Fruit fly (Drosophila melanogaster) whole organism, wandering third instar larva: ENCODE measurements around the gene CG13760.
A peak's percentile ranks its signal among the peaks of the same experiment; 100 is the strongest.

Source experiments
- Abd-B ChIP-seq: fragments of >200 bp; optimal IDR thresholded peaks from 2 replicates; lab custom pipeline; 2017; ENCODE audit warnings: missing biosample characterization, missing genetic modification characterization
- CG32264 ChIP-seq: fragments of 200-800 bp; sonication (Bioruptor generic); optimal IDR thresholded peaks from 2 replicates; lab custom pipeline; 2016; ENCODE audit warnings: missing biosample characterization, missing genetic modification characterization
- CG9705 ChIP-seq: fragments of 200-800 bp; sonication (Bioruptor generic); optimal IDR thresholded peaks from 2 replicates; lab custom pipeline; 2018; ENCODE audit warnings: missing biosample characterization, mild to moderate bottlenecking, missing genetic modification characterization
- CrebA ChIP-seq: fragments of 200-800 bp; sonication (Bioruptor generic); optimal IDR thresholded peaks from 2 replicates; lab custom pipeline; 2016; ENCODE audit warnings: missing biosample characterization, mild to moderate bottlenecking, missing genetic modification characterization, borderline replicate concordance
- Dfd ChIP-seq: fragments of >200 bp; optimal IDR thresholded peaks from 2 replicates; lab custom pipeline; 2017; ENCODE audit warnings: missing biosample characterization, missing genetic modification characterization
- Dif ChIP-seq: fragments of 200-275, 200-300 bp; sonication (Bioruptor generic); optimal IDR thresholded peaks from 2 replicates; lab custom pipeline; 2018; ENCODE audit warnings: missing biosample characterization, missing genetic modification characterization; ENCODE audit not compliant: partially characterized antibody
- HLH106 ChIP-seq: fragments of 200-800 bp; optimal IDR thresholded peaks from 3 replicates; lab custom pipeline; 2019; ENCODE audit warnings: missing biosample characterization, mild to moderate bottlenecking, missing genetic modification characterization, moderate library complexity
- Hnf4 ChIP-seq: fragments of 200-800 bp; sonication (Bioruptor generic); optimal IDR thresholded peaks from 2 replicates; lab custom pipeline; 2016; ENCODE audit warnings: missing biosample characterization, mild to moderate bottlenecking, missing genetic modification characterization
- Hr78 ChIP-seq: fragments of >200 bp; optimal IDR thresholded peaks from 2 replicates; lab custom pipeline; 2017; ENCODE audit warnings: missing biosample characterization, missing genetic modification characterization
- Hr83 ChIP-seq: fragments of 200-300 bp; sonication (Bioruptor generic); optimal IDR thresholded peaks from 2 replicates; lab custom pipeline; 2016; ENCODE audit warnings: missing biosample characterization, mild to moderate bottlenecking, missing genetic modification characterization, moderate library complexity; ENCODE audit not compliant: poor library complexity, severe bottlenecking
- Jra ChIP-seq: sonication (Bioruptor generic); optimal IDR thresholded peaks from 2 replicates; lab custom pipeline; 2016; ENCODE audit warnings: missing biosample characterization, missing genetic modification characterization
- Mio ChIP-seq: sonication (Bioruptor generic); optimal IDR thresholded peaks from 2 replicates; lab custom pipeline; 2016; ENCODE audit warnings: missing biosample characterization, missing genetic modification characterization
- Myc ChIP-seq: fragments of >200 bp; optimal IDR thresholded peaks from 2 replicates; lab custom pipeline; 2017
- N ChIP-seq: fragments of >200 bp; optimal IDR thresholded peaks from 2 replicates; lab custom pipeline; 2018; ENCODE audit warnings: missing biosample characterization, missing external identifiers, missing genetic modification characterization
- OdsH ChIP-seq: fragments of 200-800 bp; sonication (Bioruptor generic); optimal IDR thresholded peaks from 2 replicates; lab custom pipeline; 2016; ENCODE audit warnings: missing biosample characterization, mild to moderate bottlenecking, missing genetic modification characterization
- Rel ChIP-seq, 2 experiments: fragments of 200-800 bp; sonication (Bioruptor generic) in 1 of 2; optimal IDR thresholded peaks; 2 replicates in 1 of 2; 3 replicates in 1 of 2; lab custom pipeline; 2016 to 2019; ENCODE audit warnings: mild to moderate bottlenecking in 2 of 2, missing biosample characterization in 2 of 2, missing genetic modification characterization in 2 of 2, moderate library complexity in 1 of 2
- Sp1 ChIP-seq: fragments of 200-800 bp; sonication (Bioruptor generic); optimal IDR thresholded peaks from 3 replicates; lab custom pipeline; 2019; ENCODE audit warnings: missing biosample characterization, mild to moderate bottlenecking, missing genetic modification characterization, moderate library complexity
- Vsx2 ChIP-seq: fragments of 200-300, 225-300 bp; sonication (Bioruptor generic); optimal IDR thresholded peaks from 2 replicates; lab custom pipeline; 2018; ENCODE audit warnings: missing biosample characterization, missing genetic modification characterization; ENCODE audit not compliant: partially characterized antibody
- br ChIP-seq: fragments of 200-800 bp; sonication (Bioruptor generic); optimal IDR thresholded peaks from 2 replicates; lab custom pipeline; 2016; ENCODE audit warnings: missing biosample characterization, missing genetic modification characterization
- brk ChIP-seq: fragments of 200-800 bp; sonication (Bioruptor generic); optimal IDR thresholded peaks from 2 replicates; lab custom pipeline; 2016; ENCODE audit warnings: missing biosample characterization, mild to moderate bottlenecking, missing genetic modification characterization
- dl ChIP-seq, 2 experiments: fragments of 175-275, 200-275 bp in 1 of 2; fragments of 200-275 bp in 1 of 2; sonication (Bioruptor generic); optimal IDR thresholded peaks; lab custom pipeline; 2018; ENCODE audit warnings: mild to moderate bottlenecking in 2 of 2, missing biosample characterization in 2 of 2, missing genetic modification characterization in 2 of 2, moderate library complexity in 2 of 2; ENCODE audit not compliant: partially characterized antibody in 2 of 2, insufficient read depth in 1 of 2
- dmrt93B ChIP-seq: fragments of 200-800 bp; sonication (Bioruptor generic); optimal IDR thresholded peaks from 2 replicates; lab custom pipeline; 2018; ENCODE audit warnings: missing biosample characterization, mild to moderate bottlenecking, missing genetic modification characterization
- dsf ChIP-seq: sonication (Bioruptor generic); optimal IDR thresholded peaks from 2 replicates; lab custom pipeline; 2016; ENCODE audit warnings: missing biosample characterization, missing genetic modification characterization, borderline replicate concordance
- ey ChIP-seq: fragments of 200-800 bp; sonication (Bioruptor generic); optimal IDR thresholded peaks from 2 replicates; lab custom pipeline; 2016; ENCODE audit warnings: missing biosample characterization, missing genetic modification characterization
- foxo ChIP-seq, 2 experiments: fragments of 200-800 bp; sonication (Bioruptor generic); optimal IDR thresholded peaks; 2 replicates in 1 of 2; 3 replicates in 1 of 2; lab custom pipeline; 2016 to 2017; ENCODE audit warnings: missing biosample characterization in 2 of 2, missing genetic modification characterization in 2 of 2
- fru ChIP-seq: fragments of 200-800 bp; sonication (Bioruptor generic); optimal IDR thresholded peaks from 3 replicates; lab custom pipeline; 2016; ENCODE audit warnings: missing biosample characterization, mild to moderate bottlenecking, missing genetic modification characterization
- h ChIP-seq: fragments of 200-800 bp; sonication (Bioruptor generic); optimal IDR thresholded peaks from 3 replicates; lab custom pipeline; 2016; ENCODE audit warnings: missing biosample characterization, mild to moderate bottlenecking, missing genetic modification characterization
- jim ChIP-seq: fragments of 175-275, 200-325 bp; sonication (Bioruptor generic); optimal IDR thresholded peaks from 2 replicates; lab custom pipeline; 2016; ENCODE audit warnings: missing biosample characterization, mild to moderate bottlenecking, missing genetic modification characterization
- lola ChIP-seq: fragments of >200 bp; optimal IDR thresholded peaks from 2 replicates; lab custom pipeline; 2017; ENCODE audit warnings: missing biosample characterization, missing genetic modification characterization
- pan ChIP-seq: fragments of >200 bp; optimal IDR thresholded peaks from 2 replicates; lab custom pipeline; 2017
- psq ChIP-seq: fragments of 200-800 bp; sonication (Bioruptor generic); optimal IDR thresholded peaks from 3 replicates; lab custom pipeline; 2017; ENCODE audit warnings: missing biosample characterization, mild to moderate bottlenecking, missing genetic modification characterization, moderate library complexity
- rgr ChIP-seq: fragments of 200-800 bp; sonication (Bioruptor generic); optimal IDR thresholded peaks from 3 replicates; lab custom pipeline; 2016; ENCODE audit warnings: missing biosample characterization, mild to moderate bottlenecking, missing genetic modification characterization
- sage ChIP-seq: fragments of 200-800 bp; sonication (Bioruptor generic); optimal IDR thresholded peaks from 2 replicates; lab custom pipeline; 2016; ENCODE audit warnings: missing biosample characterization, mild to moderate bottlenecking, missing genetic modification characterization
- tai ChIP-seq: sonication (Bioruptor generic); optimal IDR thresholded peaks from 2 replicates; lab custom pipeline; 2016; ENCODE audit warnings: missing biosample characterization, missing genetic modification characterization
- usp ChIP-seq: fragments of >200 bp; optimal IDR thresholded peaks from 2 replicates; lab custom pipeline; 2017; ENCODE audit warnings: missing biosample characterization, missing genetic modification characterization
- woc ChIP-seq: sonication (Bioruptor generic); optimal IDR thresholded peaks from 2 replicates; lab custom pipeline; 2016; ENCODE audit warnings: missing biosample characterization, mild to moderate bottlenecking, missing genetic modification characterization

The CG13760 gene

dm6 chrX:2593094-2593752 lies 7.7 kb upstream of the CG13760 start:
- TF ChIP-seq Myc (lab: Kevin White, UChicago) = no peak
- TF ChIP-seq lola = no peak
- TF ChIP-seq Hr78 (GFP tag; lab: Kevin White, UChicago) = no peak
- TF ChIP-seq dl (GFP tag; optimal IDR thresholded peaks at IDR 0.05; lab: Kevin White, UChicago; ENCODE audit: insufficient read depth in 1 of 2, partially characterized antibody in 2 of 2) = peak in 1 of 2 experiments; percentile 25
- no peak for TF ChIP-seq CG9705 (GFP tag; lab: Kevin White, UChicago)
- no peak for TF ChIP-seq Hnf4 (GFP tag; lab: Kevin White, UChicago)

dm6 chrX:2592243-2592642 lies 6.7 kb upstream of the CG13760 start:
- TF ChIP-seq Rel (GFP tag; optimal IDR thresholded peaks at IDR 0.05; lab: Kevin White, UChicago) = no peak
- peak; percentile 99 for TF ChIP-seq Rel (tag; optimal IDR thresholded peaks at IDR 0.05; lab: Kevin White, UChicago)
- no peak for TF ChIP-seq N (GFP tag; lab: Kevin White, UChicago)
- peak; percentile 43 for TF ChIP-seq Hnf4 (GFP tag; lab: Kevin White, UChicago)

- TF ChIP-seq Dif (no peak), h (peak; percentile 46), rgr (GFP tag; lab: Kevin White, UChicago) (peak; percentile 46), dsf (GFP tag; lab: Kevin White, UChicago) (no peak), CG9705 (GFP tag; lab: Kevin White, UChicago) (no peak), CG32264 (GFP tag; lab: Kevin White, UChicago) (no peak), Sp1 (peak; percentile 56), HLH106 (peak; percentile 44), fru (peak; percentile 67), Rel (GFP tag; optimal IDR thresholded peaks at IDR 0.05; lab: Kevin White, UChicago) (no peak), Rel (tag; optimal IDR thresholded peaks at IDR 0.05; lab: Kevin White, UChicago) (peak; percentile 75), dmrt93B (peak; percentile 34), Hnf4 (GFP tag; lab: Kevin White, UChicago) (no peak), psq (peak; percentile 29), Jra (GFP tag; lab: Kevin White, UChicago) (peak; percentile 21), ey (peak; percentile 60), OdsH (GFP tag; lab: Kevin White, UChicago) (peak; percentile 11), foxo (GFP tag; optimal IDR thresholded peaks at IDR 0.05; lab: Kevin White, UChicago) (peak in 1 of 2 experiments; percentile 64), lola (no peak), br (GFP tag; lab: Kevin White, UChicago) (peak; percentile 43)
These were observed 6.0 kb upstream of the CG13760 start for dm6 chrX:2591315-2591999.

dm6 chrX:2590607-2591006 lies 5.1 kb upstream of the CG13760 start:
- no peak for TF ChIP-seq CG9705 (GFP tag; lab: Kevin White, UChicago)
- no peak for TF ChIP-seq Dif
- no peak for TF ChIP-seq Mio (GFP tag; lab: Kevin White, UChicago)
- TF ChIP-seq Abd-B (GFP tag; lab: Kevin White, UChicago) = no peak
- no peak for TF ChIP-seq lola
- TF ChIP-seq rgr (GFP tag; lab: Kevin White, UChicago) = no peak
- TF ChIP-seq h = no peak

- TF ChIP-seq psq (peak; percentile 89), Hr83 (GFP tag; lab: Kevin White, UChicago) (peak; percentile 93), woc (GFP tag; lab: Kevin White, UChicago) (peak; percentile 85), N (GFP tag; lab: Kevin White, UChicago) (no peak), sage (GFP tag; lab: Kevin White, UChicago) (peak; percentile 90), Hr78 (GFP tag; lab: Kevin White, UChicago) (no peak), Jra (GFP tag; lab: Kevin White, UChicago) (peak; percentile 84), jim (GFP tag; lab: Kevin White, UChicago) (peak; percentile 42), dl (GFP tag; optimal IDR thresholded peaks at IDR 0.05; lab: Kevin White, UChicago; ENCODE audit: insufficient read depth in 1 of 2, partially characterized antibody in 2 of 2) (no peak), pan (lab: Kevin White, UChicago) (no peak), CrebA (GFP tag; lab: Kevin White, UChicago) (no peak), h (peak; percentile 96), dmrt93B (peak; percentile 93), Rel (GFP tag; optimal IDR thresholded peaks at IDR 0.05; lab: Kevin White, UChicago) (peak; percentile 55), Rel (tag; optimal IDR thresholded peaks at IDR 0.05; lab: Kevin White, UChicago) (peak; percentile 40), usp (GFP tag; lab: Kevin White, UChicago) (no peak), Mio (GFP tag; lab: Kevin White, UChicago) (peak; percentile 84), Sp1 (peak; percentile 88), lola (no peak), tai (no peak), brk (GFP tag; lab: Kevin White, UChicago) (no peak), br (GFP tag; lab: Kevin White, UChicago) (peak; percentile 96), Dfd (no peak), OdsH (GFP tag; lab: Kevin White, UChicago) (peak; percentile 95), Hnf4 (GFP tag; lab: Kevin White, UChicago) (peak; percentile 95), Vsx2 (GFP tag; lab: Kevin White, UChicago) (no peak), fru (peak; percentile 96)
These were observed 4.0 kb upstream of the CG13760 start for dm6 chrX:2589446-2590038.
